Worm (Caenorhabditis elegans) whole organism, young adult: Measurements from ENCODE around the gene C36E8.6.

Experiments used
- F10E7.11 ChIP-seq: sonication (generic microtip); optimal IDR thresholded peaks from 2 replicates; lab custom pipeline; 2017; ENCODE audit warnings: mild to moderate bottlenecking, missing genetic modification characterization, moderate library complexity, missing compliant biosample characterization
- F49E8.2 ChIP-seq: sonication (generic microtip); optimal IDR thresholded peaks from 3 replicates; lab custom pipeline; 2017; ENCODE audit warnings: missing genetic modification characterization, mild to moderate bottlenecking, missing compliant biosample characterization, antibody characterized with exemption, moderate library complexity; ENCODE audit not compliant: insufficient read depth
- F57A8.1 ChIP-seq: fragments of 200-800 bp; sonication (Bioruptor generic); optimal IDR thresholded peaks from 2 replicates; lab custom pipeline; 2018; ENCODE audit warnings: mild to moderate bottlenecking, missing genetic modification characterization, moderate library complexity, missing compliant biosample characterization
- T26A5.8 ChIP-seq: sonication (generic microtip); optimal IDR thresholded peaks from 2 replicates; lab custom pipeline; 2016; ENCODE audit warnings: missing genetic modification characterization, missing compliant biosample characterization
- Y67H2A.10 ChIP-seq: fragments of 200-800 bp; sonication (Bioruptor generic); conservative IDR thresholded peaks from 2 replicates; pipeline ENCODE4 v1.3.6; 2022; ENCODE audit warnings: missing genetic modification reagents, missing genetic modification characterization, missing compliant biosample characterization
- Y95B8A.8 ChIP-seq: fragments of 200-800 bp; sonication (Bioruptor generic); IDR thresholded peaks from 2 replicates; pipeline ENCODE4 v1.3.6; 2022; ENCODE audit warnings: missing genetic modification reagents, missing genetic modification characterization, missing compliant biosample characterization
- ama-1 ChIP-seq, 3 experiments: fragments of 150-350 bp in 1 of 3; sonication (generic microtip) in 2 of 3; optimal IDR thresholded peaks; 2 replicates each; lab custom pipeline; 2014 to 2018; ENCODE audit warnings: missing biosample characterization in 2 of 3, missing genetic modification characterization in 2 of 3, missing genetic modification reagents in 2 of 3
- atf-7 ChIP-seq: sonication (generic microtip); optimal IDR thresholded peaks from 2 replicates; lab custom pipeline; 2017; ENCODE audit warnings: mild to moderate bottlenecking, missing genetic modification characterization, missing compliant biosample characterization
- athp-1 ChIP-seq: sonication (generic microtip); optimal IDR thresholded peaks from 2 replicates; lab custom pipeline; 2017; ENCODE audit warnings: mild to moderate bottlenecking, missing genetic modification characterization, missing compliant biosample characterization
- attf-3 ChIP-seq: fragments of 200-800 bp; sonication (Bioruptor generic); conservative IDR thresholded peaks from 2 replicates; pipeline ENCODE4 v1.3.6; 2022; ENCODE audit warnings: missing genetic modification reagents, missing genetic modification characterization, missing compliant biosample characterization
- attf-6 ChIP-seq: fragments of 200-800 bp; sonication (Bioruptor generic); IDR thresholded peaks from 2 replicates; pipeline ENCODE4 v1.3.6; 2022; ENCODE audit warnings: missing genetic modification reagents, missing genetic modification characterization, missing compliant biosample characterization
- cebp-1 ChIP-seq, 2 experiments: fragments of 200-800 bp in 1 of 2; sonication (Bioruptor generic) in 1 of 2; sonication (generic microtip) in 1 of 2; IDR thresholded peaks in 1 of 2; optimal IDR thresholded peaks in 1 of 2; 2 replicates each; pipeline versions ENCODE4 v1.3.6 to Lab custom; 2017 to 2022; ENCODE audit warnings: missing compliant biosample characterization in 2 of 2, missing genetic modification characterization in 2 of 2, mild to moderate bottlenecking in 1 of 2, missing genetic modification reagents in 1 of 2, moderate library complexity in 1 of 2
- chd-7 ChIP-seq: sonication (generic microtip); optimal IDR thresholded peaks from 2 replicates; lab custom pipeline; 2016; ENCODE audit warnings: mild to moderate bottlenecking, missing genetic modification characterization, moderate library complexity, missing compliant biosample characterization
- dox-1 ChIP-seq: fragments of 200-800 bp; sonication (Bioruptor generic); IDR thresholded peaks from 2 replicates; pipeline ENCODE4 v1.3.6; 2022; ENCODE audit warnings: missing genetic modification reagents, missing genetic modification characterization, missing compliant biosample characterization
- dpl-1 ChIP-seq: fragments of 150-350 bp; optimal IDR thresholded peaks from 2 replicates; lab custom pipeline; 2014; ENCODE audit warnings: missing biosample characterization, missing genetic modification reagents, missing genetic modification characterization
- efl-1 ChIP-seq: fragments of 150-350 bp; optimal IDR thresholded peaks from 2 replicates; lab custom pipeline; 2014; ENCODE audit warnings: missing biosample characterization, missing genetic modification reagents, missing genetic modification characterization
- hlh-26 ChIP-seq: fragments of 200-800 bp; sonication (Bioruptor generic); conservative IDR thresholded peaks from 2 replicates; pipeline ENCODE4 v1.3.6; 2022; ENCODE audit warnings: missing genetic modification reagents, missing genetic modification characterization, missing compliant biosample characterization
- hmg-1.2 ChIP-seq: fragments of 200-800 bp; sonication (Bioruptor generic); IDR thresholded peaks from 2 replicates; pipeline ENCODE4 v1.3.6; 2022; ENCODE audit warnings: missing genetic modification reagents, missing genetic modification characterization, missing compliant biosample characterization
- hsf-1 ChIP-seq: fragments of 200-800 bp; sonication (Bioruptor generic); IDR thresholded peaks from 2 replicates; pipeline ENCODE4 v1.3.6; 2022; ENCODE audit warnings: missing genetic modification reagents, missing genetic modification characterization, missing compliant biosample characterization
- lsl-1 ChIP-seq: fragments of 200-800 bp; sonication (Bioruptor generic); optimal IDR thresholded peaks from 2 replicates; lab custom pipeline; 2018; ENCODE audit warnings: mild to moderate bottlenecking, missing genetic modification characterization, moderate library complexity, missing compliant biosample characterization
- nfya-1 ChIP-seq: sonication (generic microtip); optimal IDR thresholded peaks from 2 replicates; lab custom pipeline; 2017; ENCODE audit warnings: antibody characterized with exemption, missing compliant biosample characterization, missing genetic modification characterization, borderline replicate concordance; ENCODE audit not compliant: insufficient read depth
- nfyb-1 ChIP-seq: fragments of 200-800 bp; sonication (Bioruptor generic); IDR thresholded peaks from 2 replicates; pipeline ENCODE4 v1.3.6; 2022; ENCODE audit warnings: missing genetic modification reagents, missing genetic modification characterization, missing compliant biosample characterization
- nhr-90 ChIP-seq: sonication (generic microtip); optimal IDR thresholded peaks from 2 replicates; lab custom pipeline; 2016; ENCODE audit warnings: missing genotype, mild to moderate bottlenecking, missing genetic modification characterization, missing compliant biosample characterization
- repo-1 ChIP-seq: sonication (generic microtip); optimal IDR thresholded peaks from 2 replicates; lab custom pipeline; 2017; ENCODE audit warnings: mild to moderate bottlenecking, missing genetic modification characterization, missing compliant biosample characterization
- rpc-1 ChIP-seq, 2 experiments: fragments of 150-350 bp in 1 of 2; sonication (generic microtip) in 1 of 2; optimal IDR thresholded peaks; 2 replicates each; lab custom pipeline; 2014 to 2018; ENCODE audit warnings: missing biosample characterization in 1 of 2, missing genetic modification characterization in 1 of 2, missing genetic modification reagents in 1 of 2, missing genotype in 1 of 2
- snpc-1.1 ChIP-seq: sonication (generic microtip); optimal IDR thresholded peaks from 2 replicates; lab custom pipeline; 2017; ENCODE audit warnings: missing genetic modification characterization, mild to moderate bottlenecking, missing compliant biosample characterization, antibody characterized with exemption, moderate library complexity, missing genotype, missing genetic modification reagents; ENCODE audit not compliant: insufficient read depth
- snpc-4 ChIP-seq, 5 experiments: fragments of 150-350 bp in 1 of 5; sonication (generic microtip) in 4 of 5; optimal IDR thresholded peaks; 2 replicates each; lab custom pipeline; 2014 to 2018; ENCODE audit warnings: missing genetic modification characterization in 5 of 5, missing biosample characterization in 3 of 5, antibody characterized with exemption in 2 of 5, mild to moderate bottlenecking in 2 of 5, missing compliant biosample characterization in 2 of 5, missing genotype in 2 of 5, moderate library complexity in 2 of 5, missing genetic modification reagents in 1 of 5
- unc-62 ChIP-seq: fragments of 150-350 bp; optimal IDR thresholded peaks from 2 replicates; lab custom pipeline; 2014; ENCODE audit warnings: missing biosample characterization, missing genetic modification reagents, missing genetic modification characterization
- xnd-1 ChIP-seq: sonication (generic microtip); optimal IDR thresholded peaks from 2 replicates; lab custom pipeline; 2016; ENCODE audit warnings: missing genotype, missing genetic modification reagents, missing genetic modification characterization, missing compliant biosample characterization
- zim-3 ChIP-seq: sonication (generic microtip); optimal IDR thresholded peaks from 2 replicates; lab custom pipeline; 2017; ENCODE audit warnings: mild to moderate bottlenecking, missing genetic modification characterization, moderate library complexity, missing compliant biosample characterization
- ztf-18 ChIP-seq: sonication (generic microtip); optimal IDR thresholded peaks from 2 replicates; lab custom pipeline; 2016; ENCODE audit warnings: missing genotype, mild to moderate bottlenecking, missing genetic modification characterization, missing compliant biosample characterization
- ztf-28 ChIP-seq: fragments of 200-800 bp; sonication (Bioruptor generic); IDR thresholded peaks from 2 replicates; pipeline ENCODE4 v1.3.6; 2022; ENCODE audit warnings: missing genetic modification reagents, missing genetic modification characterization, missing compliant biosample characterization

Gene C36E8.6

ce11 chrIII:3954828-3955227 lies 33.0 kb upstream of the C36E8.6 start:
- TF ChIP-seq ztf-28 (no peak), F57A8.1 (no peak)

ce11 chrIII:3955674-3956073 lies 32.2 kb upstream of the C36E8.6 start:
- TF ChIP-seq Y95B8A.8 (0 out of 2 replicates have a peak, but pooled peaks have one; percentile 13), athp-1 (tag; lab: Kevin White, UChicago) (no peak), hmg-1.2 (GFP tag; lab: Robert Waterston, UW) (peak; percentile 63; the same call in 1 of the 2 replicates), repo-1 (tag; lab: Kevin White, UChicago) (no peak), ztf-28 (0 out of 2 replicates have a peak, but pooled peaks have one; percentile 24)
- TF ChIP-seq, all 124 proteins: peak for 3

ce11 chrIII:3956293-3956692 lies 31.6 kb upstream of the C36E8.6 start, which contains the start of gene F37A8.5:
Gene F37A8.5 (plus strand): TSS chrIII:3956624.
- no peak for TF ChIP-seq T26A5.8 (tag; lab: Kevin White, UChicago)
- TF ChIP-seq F10E7.11 (tag; lab: Kevin White, UChicago), result no peak
- no peak for TF ChIP-seq nhr-90
- no peak for TF ChIP-seq dpl-1 (GFP tag; lab: Kevin White, UChicago)
- no peak for TF ChIP-seq atf-7
- TF ChIP-seq unc-62 (GFP tag; lab: Kevin White, UChicago), result no peak
- no peak for TF ChIP-seq lsl-1 (GFP tag; lab: Kevin White, UChicago)
- TF ChIP-seq ztf-18, result no peak
- TF ChIP-seq dox-1 (GFP tag; lab: Robert Waterston, UW), result no peak
- TF ChIP-seq hsf-1 (GFP tag; lab: Robert Waterston, UW), result no peak
- TF ChIP-seq nfya-1 (tag; lab: Kevin White, UChicago), result no peak
- TF ChIP-seq, all 124 proteins: peak for 0

ce11 chrIII:3957119-3957739 lies 30.6 kb upstream of the C36E8.6 start:
- no peak for TF ChIP-seq F49E8.2
- TF ChIP-seq attf-6 (GFP tag; lab: Robert Waterston, UW), result 0 out of 2 replicates have a peak, but pooled peaks have one; percentile 21
- TF ChIP-seq snpc-4 (GFP tag; optimal IDR thresholded peaks at IDR 0.05; lab: Kevin White, UChicago), result peak; percentile 51
- TF ChIP-seq snpc-4 (tag; optimal IDR thresholded peaks at IDR 0.05; lab: Kevin White, UChicago), result peak; percentile 35 to 78 (median 53)
- peak; percentile 44 for TF ChIP-seq chd-7 (tag; lab: Kevin White, UChicago)
- TF ChIP-seq cebp-1 (GFP tag; IDR thresholded peaks at IDR 0.05; lab: Robert Waterston, UW), result no peak
- no peak for TF ChIP-seq cebp-1 (tag; optimal IDR thresholded peaks at IDR 0.05; lab: Kevin White, UChicago)
- TF ChIP-seq rpc-1 (optimal IDR thresholded peaks at IDR 0.05; lab: Kevin White, UChicago), result no peak
- TF ChIP-seq rpc-1 (tag; optimal IDR thresholded peaks at IDR 0.05; lab: Kevin White, UChicago), result no peak
- TF ChIP-seq hlh-26 (GFP tag; lab: Robert Waterston, UW), result no peak
- TF ChIP-seq zim-3 (tag; lab: Kevin White, UChicago), result no peak
- 0 out of 2 replicates have a peak, but pooled peaks have one; percentile 27 for TF ChIP-seq nfyb-1 (GFP tag; lab: Robert Waterston, UW)
- TF ChIP-seq xnd-1 (tag; lab: Kevin White, UChicago), result no peak
- no peak for TF ChIP-seq efl-1 (GFP tag; lab: Kevin White, UChicago)
- peak; percentile 32 for TF ChIP-seq ama-1 (optimal IDR thresholded peaks at IDR 0.05; lab: Kevin White, UChicago)
- no peak for TF ChIP-seq ama-1 (GFP tag; optimal IDR thresholded peaks at IDR 0.05; lab: Kevin White, UChicago)
- no peak for TF ChIP-seq attf-3 (GFP tag; lab: Robert Waterston, UW)
- TF ChIP-seq snpc-1.1 (tag; lab: Kevin White, UChicago), result peak; percentile 20
- no peak for TF ChIP-seq Y67H2A.10
